Fruit fly (Drosophila melanogaster) whole organism: ENCODE data around the gene CG31638.

ENCODE experiments used
- CG8478 ChIP-seq: fragments of >200 bp; optimal IDR thresholded peaks from 2 replicates; lab custom pipeline; 2018; ENCODE audit warnings: inconsistent platforms
- Dll ChIP-seq: fragments of >200 bp; optimal IDR thresholded peaks from 2 replicates; lab custom pipeline; 2017
- EcR ChIP-seq, 2 experiments: fragments of >200 bp; optimal IDR thresholded peaks; 2 replicates each; lab custom pipeline; 2017; ENCODE audit warnings: missing biosample characterization in 2 of 2, missing genetic modification characterization in 2 of 2, missing genetic modification reagents in 2 of 2
- pan ChIP-seq: fragments of >200 bp; optimal IDR thresholded peaks from 2 replicates; lab custom pipeline; 2017
- psq ChIP-seq: fragments of >200 bp; optimal IDR thresholded peaks from 2 replicates; lab custom pipeline; 2017
- usp ChIP-seq: fragments of >200 bp; optimal IDR thresholded peaks from 2 replicates; lab custom pipeline; 2017; ENCODE audit warnings: missing biosample characterization, missing genetic modification characterization, mixed read lengths

CG31638 gene

dm6 chr2L:6490783-6491249, at the start of gene CG31638, which contains the start of gene Phf5a:
Gene CG31638 (plus strand): TSS chr2L:6491061.
Gene Phf5a (minus strand): TSS chr2L:6490843.
- TF ChIP-seq CG8478 (lab: Kevin White, UChicago) = no peak
- TF ChIP-seq psq (lab: Kevin White, UChicago) = no peak
- TF ChIP-seq pan (lab: Kevin White, UChicago) = no peak
- no peak for TF ChIP-seq Dll (lab: Kevin White, UChicago)
- no peak for TF ChIP-seq EcR (GFP tag; optimal IDR thresholded peaks at IDR 0.05; lab: Kevin White, UChicago)
- TF ChIP-seq usp (GFP tag; lab: Kevin White, UChicago) = no peak

dm6 chr2L:6447581-6448333, 43.1 kb upstream of the CG31638 start:
- TF ChIP-seq usp (GFP tag; lab: Kevin White, UChicago) (no peak), EcR (GFP tag; optimal IDR thresholded peaks at IDR 0.05; lab: Kevin White, UChicago) (no peak), CG8478 (lab: Kevin White, UChicago) (no peak), Dll (lab: Kevin White, UChicago) (no peak), psq (lab: Kevin White, UChicago) (no peak), pan (lab: Kevin White, UChicago) (no peak)

DNA sequence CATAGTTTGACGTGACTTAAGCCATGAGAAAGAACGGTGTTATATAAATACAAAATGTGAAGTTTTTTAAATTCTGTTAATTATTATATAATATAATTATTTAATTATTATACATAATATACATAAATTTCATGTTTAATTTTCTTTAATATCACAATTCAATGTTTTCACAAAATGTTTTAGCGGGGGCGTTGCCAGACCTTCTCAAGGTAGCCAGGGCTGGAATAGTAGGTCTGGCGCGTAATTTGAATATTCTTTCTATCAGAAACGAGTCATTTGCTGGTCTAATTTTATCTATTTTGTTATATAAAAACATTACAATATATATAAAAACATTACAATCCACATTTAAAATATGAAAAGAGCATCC, 42.5 kb upstream of the CG31638 start, which contains the start of gene Acox3:
Acox3 (minus strand) TSS at position 70 of the 370 bp plus-strand sequence.
- TF ChIP-seq usp (GFP tag; lab: Kevin White, UChicago) = no peak
- no peak for TF ChIP-seq CG8478 (lab: Kevin White, UChicago)
- TF ChIP-seq Dll (lab: Kevin White, UChicago) = no peak
- no peak for TF ChIP-seq pan (lab: Kevin White, UChicago)
- no peak for TF ChIP-seq EcR (GFP tag; optimal IDR thresholded peaks at IDR 0.05; lab: Kevin White, UChicago)
- TF ChIP-seq psq (lab: Kevin White, UChicago) = no peak

DNA sequence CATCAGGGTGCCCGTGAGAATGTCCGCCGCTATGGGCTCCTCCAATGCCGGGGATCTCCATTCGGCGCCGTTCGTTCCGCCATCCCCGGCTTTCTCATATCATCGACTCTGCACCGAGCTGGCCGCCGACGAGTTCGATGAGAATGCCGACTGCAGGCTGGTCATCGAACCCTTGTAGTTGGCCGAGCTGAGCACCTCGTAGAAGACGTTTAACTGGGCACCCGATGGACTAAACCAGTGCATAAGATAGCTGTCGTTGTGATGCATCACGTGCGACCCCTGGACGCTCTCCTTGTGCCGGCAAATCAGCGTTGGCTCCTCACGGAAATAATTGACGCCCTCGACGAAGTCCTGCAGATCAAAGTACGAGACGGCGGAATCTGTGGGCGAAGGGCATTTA, 41.1 kb upstream of the CG31638 start:
- no peak for TF ChIP-seq psq (lab: Kevin White, UChicago)
- TF ChIP-seq Dll (lab: Kevin White, UChicago) = no peak
- TF ChIP-seq CG8478 (lab: Kevin White, UChicago) = no peak
- TF ChIP-seq pan (lab: Kevin White, UChicago) = no peak
- TF ChIP-seq usp (GFP tag; lab: Kevin White, UChicago) = no peak
- no peak for TF ChIP-seq EcR (GFP tag; optimal IDR thresholded peaks at IDR 0.05; lab: Kevin White, UChicago)

DNA sequence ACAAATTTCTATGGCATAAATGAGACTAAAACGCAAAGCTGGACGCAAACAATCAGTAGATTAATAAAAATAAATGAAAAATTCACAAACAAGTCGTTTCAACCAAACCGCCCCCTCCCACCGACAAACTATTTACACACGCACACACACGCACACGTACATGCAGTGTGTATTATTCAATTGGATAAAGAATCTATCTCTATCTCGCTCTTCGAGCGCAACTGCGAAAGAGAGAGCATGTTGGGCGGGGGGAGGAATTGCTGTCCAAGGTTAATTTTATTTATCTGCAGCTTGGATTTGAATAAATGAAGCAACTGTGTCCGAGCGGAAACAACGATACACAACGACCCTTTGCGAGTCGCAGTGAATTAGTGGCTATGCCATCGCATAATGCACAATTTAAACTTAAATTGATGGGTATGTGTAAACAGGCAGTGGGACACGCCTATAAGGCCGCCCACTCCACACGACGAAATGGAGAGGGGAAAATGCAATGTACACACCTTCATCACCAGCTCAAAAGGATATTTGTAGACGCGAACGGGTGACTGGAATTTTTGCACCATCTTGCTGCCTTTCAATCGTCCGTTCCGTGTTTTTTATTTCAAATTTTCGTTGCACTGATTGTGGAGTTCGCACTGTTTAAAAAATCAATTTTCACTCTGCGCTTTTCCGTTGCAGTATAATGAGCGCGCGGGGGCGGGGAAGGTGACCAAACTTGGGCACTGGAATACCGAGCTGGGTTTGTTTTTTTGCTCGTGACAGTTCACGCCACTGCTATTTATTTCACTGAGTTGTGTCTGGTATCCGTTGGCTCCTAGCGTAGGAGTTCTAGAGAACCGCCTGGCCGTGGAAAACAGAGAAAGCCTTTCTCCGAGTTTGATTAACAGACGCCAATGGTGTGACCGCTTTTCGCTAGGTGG, 35.6 kb upstream of the CG31638 start, which contains the start of gene retm:
retm (minus strand) TSS at position 898 of the 923 bp plus-strand sequence.
- no peak for TF ChIP-seq usp (GFP tag; lab: Kevin White, UChicago)
- no peak for TF ChIP-seq psq (lab: Kevin White, UChicago)
- TF ChIP-seq EcR (GFP tag; optimal IDR thresholded peaks at IDR 0.05; lab: Kevin White, UChicago) = no peak
- no peak for TF ChIP-seq Dll (lab: Kevin White, UChicago)
- no peak for TF ChIP-seq pan (lab: Kevin White, UChicago)
- TF ChIP-seq CG8478 (lab: Kevin White, UChicago) = no peak

DNA sequence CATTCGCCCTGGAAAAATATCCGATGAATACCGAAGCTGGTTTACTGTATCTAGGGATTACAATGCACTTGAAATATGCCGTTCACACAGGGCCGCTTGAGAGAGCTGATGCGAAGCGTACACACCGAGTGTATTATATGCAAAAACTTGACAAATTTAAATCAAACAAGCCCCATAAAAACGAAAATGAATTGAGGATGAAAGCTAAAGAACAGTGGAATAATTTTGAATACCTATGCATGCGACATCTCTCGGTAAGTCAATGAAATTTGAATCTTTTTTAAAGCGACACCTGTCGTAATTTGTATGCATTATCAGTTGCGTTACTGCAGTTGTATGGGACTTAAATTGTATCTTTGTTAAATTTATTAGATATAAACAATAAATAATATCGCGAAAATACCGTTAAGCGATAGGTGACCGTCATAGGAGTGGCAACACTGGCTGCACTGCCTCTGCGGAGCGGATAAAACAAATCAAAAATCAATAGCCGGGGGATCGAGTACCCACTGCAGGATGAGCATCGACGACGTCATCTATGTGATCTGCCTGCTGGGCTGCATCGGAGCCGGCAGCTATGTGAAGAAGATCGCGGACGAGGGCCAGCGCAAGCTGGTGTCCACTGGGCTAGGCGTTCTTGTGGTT, 34.8 kb upstream of the CG31638 start, which contains the start of gene frj:
frj (plus strand) TSS at position 98 of the 645 bp plus-strand sequence.
- TF ChIP-seq usp (GFP tag; lab: Kevin White, UChicago) (no peak), EcR (GFP tag; optimal IDR thresholded peaks at IDR 0.05; lab: Kevin White, UChicago) (no peak), psq (lab: Kevin White, UChicago) (no peak), Dll (lab: Kevin White, UChicago) (no peak), pan (lab: Kevin White, UChicago) (no peak), CG8478 (lab: Kevin White, UChicago) (no peak)

DNA sequence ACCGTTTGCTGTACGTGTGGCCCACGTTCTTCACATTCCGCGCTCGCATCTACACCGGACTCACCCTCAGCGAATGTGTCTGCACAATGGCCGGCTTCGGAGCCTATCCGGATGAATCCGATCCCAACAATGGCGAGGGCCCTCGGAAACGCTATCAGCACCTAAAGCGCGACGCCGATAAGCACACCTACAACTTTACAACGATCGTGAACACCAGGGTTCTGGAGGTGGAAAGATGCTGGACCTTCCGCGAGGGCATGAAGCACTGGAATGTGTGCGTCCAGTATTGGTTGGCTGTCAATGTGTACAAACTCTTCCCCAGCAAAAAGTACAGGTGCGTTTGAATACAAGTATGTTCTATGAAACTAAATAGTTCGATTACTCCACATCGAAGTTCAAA, 33.3 kb upstream of the CG31638 start:
- TF ChIP-seq EcR (GFP tag; optimal IDR thresholded peaks at IDR 0.05; lab: Kevin White, UChicago) = no peak
- no peak for TF ChIP-seq pan (lab: Kevin White, UChicago)
- no peak for TF ChIP-seq CG8478 (lab: Kevin White, UChicago)
- no peak for TF ChIP-seq psq (lab: Kevin White, UChicago)
- no peak for TF ChIP-seq usp (GFP tag; lab: Kevin White, UChicago)

dm6 chr2L:6461497-6461896, 29.4 kb upstream of the CG31638 start:
- no peak for TF ChIP-seq pan (lab: Kevin White, UChicago)
- TF ChIP-seq CG8478 (lab: Kevin White, UChicago) = no peak
- no peak for TF ChIP-seq EcR (GFP tag; optimal IDR thresholded peaks at IDR 0.05; lab: Kevin White, UChicago)
- TF ChIP-seq Dll (lab: Kevin White, UChicago) = no peak
- no peak for TF ChIP-seq usp (GFP tag; lab: Kevin White, UChicago)
- TF ChIP-seq psq (lab: Kevin White, UChicago) = no peak

DNA sequence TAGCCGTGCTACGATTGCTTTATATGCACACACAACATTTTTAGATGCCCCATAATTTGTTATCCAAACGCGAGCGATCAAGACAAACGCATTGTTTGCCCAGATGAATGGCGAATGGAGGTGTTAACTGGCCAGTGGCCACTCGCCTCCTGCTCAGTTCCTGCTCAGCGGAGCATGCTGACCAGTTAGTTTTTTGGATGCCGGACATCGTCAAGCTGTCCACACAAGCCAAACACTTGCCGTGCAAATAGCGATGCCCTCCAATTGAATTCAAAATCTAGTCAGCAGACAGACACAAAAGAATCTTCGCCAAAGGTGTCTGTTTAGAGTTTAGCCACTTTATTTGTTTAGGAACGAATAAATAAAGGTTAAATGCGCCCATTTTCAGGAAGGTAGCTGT, 28.6 kb upstream of the CG31638 start:
- TF ChIP-seq EcR (GFP tag; optimal IDR thresholded peaks at IDR 0.05; lab: Kevin White, UChicago) (no peak), usp (GFP tag; lab: Kevin White, UChicago) (no peak), CG8478 (lab: Kevin White, UChicago) (no peak), psq (lab: Kevin White, UChicago) (no peak), pan (lab: Kevin White, UChicago) (no peak), Dll (lab: Kevin White, UChicago) (no peak)

- TF ChIP-seq Dll (lab: Kevin White, UChicago) (no peak), usp (GFP tag; lab: Kevin White, UChicago) (no peak)
These were observed 27.5 kb upstream of the CG31638 start for dm6 chr2L:6463392-6463791.
